Fruit fly (Drosophila melanogaster): ENCODE measurements around the gene CG17065.

DNA sequence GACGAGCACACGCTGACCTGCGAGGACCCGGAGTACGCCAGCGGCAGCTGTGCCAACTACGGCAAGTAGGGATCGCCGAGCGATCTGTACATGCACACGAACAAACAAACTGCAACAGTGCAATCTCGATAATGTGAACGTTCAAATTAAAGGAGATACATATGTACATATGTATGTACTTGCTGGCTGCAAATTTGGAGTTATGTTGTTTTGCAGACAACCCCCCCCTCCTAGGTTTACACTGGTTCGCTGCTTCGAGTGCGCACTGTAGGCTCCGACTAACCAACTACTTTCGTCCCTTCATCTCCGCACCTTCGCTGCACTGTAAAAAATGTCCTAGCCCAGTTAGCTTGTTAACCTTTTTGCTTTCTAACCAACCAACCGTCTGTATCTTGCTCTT, 9.3 kb downstream of the CG17065 start:
- TF ChIP-seq Myc (optimal IDR thresholded peaks at IDR 0.05), result no peak
- TF ChIP-seq h (optimal IDR thresholded peaks at IDR 0.05), result no peak

Data from Kc167 (cell line).